Fruit fly (Drosophila melanogaster) ovary, adult (tissue): Measurements from ENCODE around the gene yin.

Experiments
- CG17801 ChIP-seq: fragments of 200-800 bp; optimal IDR thresholded peaks from 2 replicates; lab custom pipeline; 2019; ENCODE audit warnings: missing biosample characterization, mild to moderate bottlenecking, missing genetic modification characterization, moderate library complexity; ENCODE audit not compliant: partially characterized antibody

yin gene

dm6 chrX:3861183-3861582, 10.6 kb downstream of the yin start:
- no peak for TF ChIP-seq CG17801 (GFP tag; lab: Kevin White, UChicago)

- no peak for TF ChIP-seq CG17801 (GFP tag; lab: Kevin White, UChicago)
Observed at dm6 chrX:3849419-3850028, 22.2 kb downstream of the yin start.

dm6 chrX:3846393-3846792, 25.3 kb downstream of the yin start:
- no peak for TF ChIP-seq CG17801 (GFP tag; lab: Kevin White, UChicago)

- no peak for TF ChIP-seq CG17801 (GFP tag; lab: Kevin White, UChicago)
Observed at dm6 chrX:3845340-3846161, 26.2 kb downstream of the yin start.

- TF ChIP-seq CG17801 (GFP tag; lab: Kevin White, UChicago): no peak
Observed at dm6 chrX:3842898-3843297, 28.8 kb downstream of the yin start.

dm6 chrX:3840962-3841361, 30.8 kb downstream of the yin start:
- no peak for TF ChIP-seq CG17801 (GFP tag; lab: Kevin White, UChicago)

dm6 chrX:3838648-3839047, 33.1 kb downstream of the yin start:
- TF ChIP-seq CG17801 (GFP tag; lab: Kevin White, UChicago): no peak

- no peak for TF ChIP-seq CG17801 (GFP tag; lab: Kevin White, UChicago)
Observed at dm6 chrX:3837628-3838027, 34.1 kb downstream of the yin start.

dm6 chrX:3835764-3836342, 35.9 kb downstream of the yin start:
- TF ChIP-seq CG17801 (GFP tag; lab: Kevin White, UChicago): no peak

dm6 chrX:3834955-3835763, 36.6 kb downstream of the yin start:
- TF ChIP-seq CG17801 (GFP tag; lab: Kevin White, UChicago): no peak

- no peak for TF ChIP-seq CG17801 (GFP tag; lab: Kevin White, UChicago)
Observed at dm6 chrX:3833109-3833657, 38.6 kb downstream of the yin start.

- TF ChIP-seq CG17801 (GFP tag; lab: Kevin White, UChicago): no peak
Observed at dm6 chrX:3832226-3832625, 39.5 kb downstream of the yin start.

- TF ChIP-seq CG17801 (GFP tag; lab: Kevin White, UChicago): no peak
Observed at dm6 chrX:3831761-3832160, 40.0 kb downstream of the yin start.

- no peak for TF ChIP-seq CG17801 (GFP tag; lab: Kevin White, UChicago)
Observed at dm6 chrX:3827897-3828296, 43.8 kb downstream of the yin start, which contains the start of gene CG2901. Gene CG2901, plus strand, starts transcription at chrX:3828197.

- no peak for TF ChIP-seq CG17801 (GFP tag; lab: Kevin White, UChicago)
Observed at dm6 chrX:3825069-3825468, 46.7 kb downstream of the yin start.
